Worm (Caenorhabditis elegans) whole organism, early embryonic: ENCODE data around the gene F10C1.23.
"Not testable (repeated sequence)": the region's sequence is repeated elsewhere in the genome, so short reads cannot be mapped to it uniquely, and the experiment has no call there.

Experiments used
- B0310.2 ChIP-seq: sonication (generic microtip); optimal IDR thresholded peaks from 2 replicates; lab custom pipeline; 2016; ENCODE audit warnings: mild to moderate bottlenecking, missing genetic modification characterization, missing compliant biosample characterization
- F13C5.2 ChIP-seq: sonication (generic microtip); optimal IDR thresholded peaks from 2 replicates; lab custom pipeline; 2017; ENCODE audit warnings: mild to moderate bottlenecking, missing genetic modification characterization, inconsistent platforms, missing compliant biosample characterization
- aly-1 ChIP-seq: sonication (generic microtip); optimal IDR thresholded peaks from 2 replicates; lab custom pipeline; 2016; ENCODE audit warnings: missing genetic modification characterization, missing compliant biosample characterization
- ama-1 ChIP-seq: fragments of 150-350 bp; optimal IDR thresholded peaks from 2 replicates; lab custom pipeline; 2014
- ceh-13 ChIP-seq: fragments of 200-800 bp; sonication (Bioruptor generic); optimal IDR thresholded peaks from 2 replicates; lab custom pipeline; 2018; ENCODE audit warnings: mild to moderate bottlenecking, missing genetic modification characterization, missing compliant biosample characterization
- ceh-36 ChIP-seq: sonication (generic microtip); optimal IDR thresholded peaks from 2 replicates; lab custom pipeline; 2016; ENCODE audit warnings: missing genetic modification characterization, inconsistent platforms, missing compliant biosample characterization
- ets-7 ChIP-seq: sonication (generic microtip); optimal IDR thresholded peaks from 2 replicates; lab custom pipeline; 2016; ENCODE audit warnings: missing genotype, missing genetic modification characterization, missing compliant biosample characterization
- flt-1 ChIP-seq: fragments of 200-800 bp; sonication (Bioruptor generic); IDR thresholded peaks from 2 replicates; pipeline ENCODE4 v1.3.6; 2022; ENCODE audit warnings: missing genetic modification characterization, missing compliant biosample characterization
- hmbx-1 ChIP-seq: sonication (generic microtip); optimal IDR thresholded peaks from 2 replicates; lab custom pipeline; 2016; ENCODE audit warnings: mild to moderate bottlenecking, missing genetic modification characterization, missing compliant biosample characterization
- hmg-4 ChIP-seq: fragments of 200-800 bp; sonication (Bioruptor generic); optimal IDR thresholded peaks from 2 replicates; lab custom pipeline; 2018; ENCODE audit warnings: mild to moderate bottlenecking, missing genetic modification characterization, missing compliant biosample characterization
- hnd-1 ChIP-seq: sonication (generic microtip); optimal IDR thresholded peaks from 2 replicates; lab custom pipeline; 2016; ENCODE audit warnings: missing genetic modification characterization, missing compliant biosample characterization
- pes-1 ChIP-seq: fragments of 200-800 bp; sonication (Bioruptor generic); IDR thresholded peaks from 2 replicates; pipeline ENCODE4 v1.3.6; 2022; ENCODE audit warnings: missing genetic modification reagents, missing genetic modification characterization, missing compliant biosample characterization
- scrt-1 ChIP-seq: fragments of 200-800 bp; sonication (Bioruptor generic); IDR thresholded peaks from 2 replicates; pipeline ENCODE4 v1.3.6; 2022; ENCODE audit warnings: missing genetic modification characterization, missing compliant biosample characterization
- sea-1 ChIP-seq: fragments of 200-800 bp; sonication (Bioruptor generic); conservative IDR thresholded peaks from 2 replicates; pipeline ENCODE4 v1.3.6; 2022; ENCODE audit warnings: missing genetic modification characterization, missing compliant biosample characterization
- tbx-11 ChIP-seq: fragments of 200-800 bp; sonication (Bioruptor generic); IDR thresholded peaks from 2 replicates; pipeline ENCODE4 v1.3.6; 2022; ENCODE audit warnings: missing genetic modification characterization, missing compliant biosample characterization
- tbx-37 ChIP-seq: fragments of 200-800 bp; sonication (Bioruptor generic); conservative IDR thresholded peaks from 2 replicates; pipeline ENCODE4 v1.3.6; 2022; ENCODE audit warnings: missing genetic modification reagents, missing genetic modification characterization, missing compliant biosample characterization
- tra-4 ChIP-seq: sonication (generic microtip); optimal IDR thresholded peaks from 2 replicates; lab custom pipeline; 2017; ENCODE audit warnings: missing genetic modification characterization, missing compliant biosample characterization

The F10C1.23 gene

DNA sequence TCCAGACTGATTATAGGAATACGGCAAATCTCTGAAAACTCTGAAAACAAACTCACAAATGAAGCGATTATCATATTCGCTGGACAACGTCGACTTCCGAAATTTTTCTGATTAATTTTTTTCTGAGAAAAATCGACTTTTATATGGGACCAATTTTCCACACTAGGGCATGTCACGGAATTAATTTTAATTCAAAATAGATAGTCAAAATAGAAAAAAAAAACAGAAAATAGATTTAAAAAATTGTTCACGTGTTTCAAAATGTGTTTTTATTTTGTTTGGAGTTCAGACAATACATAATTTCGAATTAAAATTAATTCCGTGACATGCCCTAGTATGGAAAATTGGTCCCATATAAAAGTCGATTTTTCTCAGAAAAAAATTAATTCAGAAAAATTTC, at the start of gene F10C1.23, which contains the start of gene F10C1.3:
F10C1.23 (plus strand) TSS at position 385 of the 400 bp plus-strand sequence.
F10C1.3 (minus strand) TSS at position 101 of the 400 bp plus-strand sequence.
- not testable (repeated sequence) for TF ChIP-seq ceh-13; tra-4 (tag; lab: Kevin White, UChicago); B0310.2 (tag; lab: Kevin White, UChicago)

DNA sequence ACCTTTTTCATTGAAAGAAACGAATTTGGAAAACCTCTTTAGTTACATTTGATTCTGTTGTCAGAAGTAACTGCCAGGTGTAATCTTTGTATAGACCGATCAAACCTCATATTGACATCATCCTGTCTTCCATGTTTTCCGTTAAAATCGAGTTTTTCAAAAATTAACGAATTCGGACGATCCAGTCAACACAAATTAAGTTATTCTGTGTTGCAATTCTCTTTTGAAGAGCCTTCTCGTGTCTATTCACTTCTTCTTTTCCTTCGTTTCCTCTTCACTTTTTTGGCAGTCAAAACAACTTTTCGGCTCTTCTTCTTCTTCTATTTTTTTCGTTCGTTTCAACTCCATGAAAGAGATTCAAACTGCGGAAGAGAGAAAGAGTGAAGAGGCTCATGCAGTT, 49.7 kb upstream of the F10C1.23 start:
- no peak for TF ChIP-seq ama-1 (lab: Kevin White, UChicago)
- no peak for TF ChIP-seq B0310.2 (tag; lab: Kevin White, UChicago)
- TF ChIP-seq ceh-36 (tag; lab: Kevin White, UChicago), result no peak
- no peak for TF ChIP-seq F13C5.2 (tag; lab: Kevin White, UChicago)

DNA sequence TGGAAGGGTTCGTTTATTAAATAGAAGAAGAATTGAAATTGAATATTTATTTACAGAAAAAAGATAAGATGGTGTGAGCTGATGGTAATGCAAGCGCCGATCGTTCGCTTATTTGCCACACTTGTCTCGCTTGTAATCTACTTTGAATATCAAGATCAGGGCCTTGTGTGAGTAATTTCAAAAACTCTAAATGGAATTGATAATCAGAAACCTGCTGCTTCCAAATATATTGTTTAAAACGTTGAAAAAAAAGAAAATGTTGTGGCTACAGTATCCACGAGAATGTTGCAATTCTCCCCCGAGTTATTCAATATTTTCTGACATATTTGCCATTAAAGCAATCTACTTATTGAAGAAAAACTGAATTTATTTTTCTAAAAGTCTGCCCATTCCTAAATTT, 47.0 kb upstream of the F10C1.23 start:
- TF ChIP-seq tbx-37 (no peak), B0310.2 (tag; lab: Kevin White, UChicago) (no peak), ama-1 (lab: Kevin White, UChicago) (no peak), flt-1 (GFP tag; lab: Robert Waterston, UW) (no peak), F13C5.2 (tag; lab: Kevin White, UChicago) (no peak), aly-1 (tag; lab: Kevin White, UChicago) (no peak), pes-1 (GFP tag; lab: Robert Waterston, UW) (no peak), ets-7 (tag; lab: Kevin White, UChicago) (no peak), hmg-4 (no peak), hmbx-1 (no peak), ceh-36 (tag; lab: Kevin White, UChicago) (no peak), tra-4 (tag; lab: Kevin White, UChicago) (no peak), ceh-13 (no peak), scrt-1 (GFP tag; lab: Robert Waterston, UW) (no peak), sea-1 (GFP tag; lab: Robert Waterston, UW) (no peak), hnd-1 (no peak), tbx-11 (GFP tag; lab: Robert Waterston, UW) (no peak)

DNA sequence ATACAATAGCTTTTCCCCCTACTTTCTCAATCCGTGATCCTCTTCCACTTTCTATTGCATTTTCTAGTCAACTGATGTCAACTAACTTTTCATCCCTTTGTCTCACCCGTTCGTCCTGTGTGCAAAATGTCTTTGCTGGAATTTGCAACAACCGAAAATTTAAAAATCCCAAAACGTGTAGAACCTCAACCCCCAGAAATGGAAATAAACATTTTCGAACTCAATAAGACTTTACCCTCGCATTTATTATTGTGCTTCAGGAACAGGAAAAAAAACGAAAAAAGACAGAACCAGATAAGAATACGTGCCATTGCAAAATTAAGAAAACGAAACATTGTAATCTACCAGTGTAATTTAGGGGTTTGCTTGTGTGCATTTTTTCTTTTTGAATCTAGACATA, 45.7 kb upstream of the F10C1.23 start:
- TF ChIP-seq ama-1 (lab: Kevin White, UChicago) (peak; percentile 28), tbx-37 (no peak)

ce11 chrII:5714807-5715206, 43.0 kb upstream of the F10C1.23 start, which contains the start of the genes tiar-1 and lelo-4:
Gene tiar-1, minus strand, starts transcription at chrII:5714823.
Gene lelo-4, plus strand, starts transcription at chrII:5714924.
- TF ChIP-seq hmg-4 (peak; percentile 7), tra-4 (tag; lab: Kevin White, UChicago) (no peak), scrt-1 (GFP tag; lab: Robert Waterston, UW) (no peak), F13C5.2 (tag; lab: Kevin White, UChicago) (peak; percentile 29), flt-1 (GFP tag; lab: Robert Waterston, UW) (no peak)

- no peak for TF ChIP-seq B0310.2 (tag; lab: Kevin White, UChicago)
- TF ChIP-seq hmbx-1, result no peak
- TF ChIP-seq ets-7 (tag; lab: Kevin White, UChicago), result no peak
- no peak for TF ChIP-seq ama-1 (lab: Kevin White, UChicago)
Observed at ce11 chrII:5715745-5716357, 42.0 kb upstream of the F10C1.23 start, which contains the start of the genes C18A3.10 and C18A3.3. Gene C18A3.10, minus strand, starts transcription at chrII:5715845. Gene C18A3.3, plus strand, starts transcription at chrII:5716307.

DNA sequence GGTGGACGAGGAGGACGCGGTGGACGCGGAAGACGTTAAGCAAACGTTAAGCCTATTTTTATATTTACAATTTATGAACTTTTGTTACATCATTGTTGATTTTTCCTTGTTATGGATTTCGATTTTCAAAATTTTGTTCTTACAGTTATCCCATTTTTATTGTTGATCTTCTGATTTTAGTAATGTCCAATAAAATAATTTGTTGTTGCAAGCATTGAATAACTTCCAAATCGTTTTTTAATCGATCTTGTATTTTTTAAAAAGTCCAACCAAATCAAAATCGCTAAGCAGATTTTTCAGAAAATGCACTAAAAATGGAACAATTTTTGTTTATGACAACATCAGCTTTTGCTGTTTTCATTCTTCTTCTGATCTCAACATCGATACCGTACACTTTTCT, 40.0 kb upstream of the F10C1.23 start, which contains the start of gene zipt-3:
zipt-3 (plus strand) TSS at position 301 of the 400 bp plus-strand sequence.
- TF ChIP-seq hmg-4, result no peak
- TF ChIP-seq scrt-1 (GFP tag; lab: Robert Waterston, UW), result no peak
- TF ChIP-seq F13C5.2 (tag; lab: Kevin White, UChicago), result no peak
- no peak for TF ChIP-seq ets-7 (tag; lab: Kevin White, UChicago)
- no peak for TF ChIP-seq flt-1 (GFP tag; lab: Robert Waterston, UW)

- TF ChIP-seq hnd-1, result no peak
- no peak for TF ChIP-seq hmg-4
- no peak for TF ChIP-seq tbx-11 (GFP tag; lab: Robert Waterston, UW)
- TF ChIP-seq F13C5.2 (tag; lab: Kevin White, UChicago), result no peak
- no peak for TF ChIP-seq sea-1 (GFP tag; lab: Robert Waterston, UW)
- TF ChIP-seq ama-1 (lab: Kevin White, UChicago), result no peak
Observed at ce11 chrII:5719848-5720247, 38.0 kb upstream of the F10C1.23 start, which contains the start of gene damt-1. Gene damt-1, plus strand, starts transcription at chrII:5720148.

DNA sequence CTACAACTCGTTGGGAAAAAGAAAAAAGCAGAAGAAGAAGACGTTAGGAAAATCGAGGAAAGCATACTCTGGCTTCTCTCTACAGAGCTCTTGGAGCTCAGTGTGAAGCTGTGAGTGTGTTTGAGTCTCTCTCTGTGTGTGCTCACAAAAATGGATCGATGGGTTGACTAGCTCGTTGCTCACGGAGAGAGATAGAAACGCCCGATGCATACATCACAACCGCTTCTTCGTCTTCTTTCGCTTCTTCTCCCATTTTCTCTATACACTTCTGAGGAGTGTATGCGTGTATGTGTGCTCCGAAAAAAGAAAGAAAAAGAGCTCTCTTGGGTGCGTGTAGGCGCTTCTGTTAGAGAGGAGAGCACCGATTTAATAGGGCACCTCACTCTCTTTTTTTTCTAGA, 32.7 kb upstream of the F10C1.23 start:
- no peak for TF ChIP-seq ets-7 (tag; lab: Kevin White, UChicago)
- no peak for TF ChIP-seq ama-1 (lab: Kevin White, UChicago)
- no peak for TF ChIP-seq F13C5.2 (tag; lab: Kevin White, UChicago)
